Worm (Caenorhabditis elegans) whole organism, L4/young adult: Measurements from ENCODE around the gene C05C10.2.
A peak's percentile ranks its signal among the peaks of the same experiment; 100 is the strongest.

Experiments
- dao-5 ChIP-seq: sonication (generic microtip); optimal IDR thresholded peaks from 2 replicates; lab custom pipeline; 2016; ENCODE audit warnings: missing genotype, missing genetic modification characterization, moderate library complexity, missing compliant biosample characterization
- him-1 ChIP-seq: sonication (generic microtip); optimal IDR thresholded peaks from 2 replicates; lab custom pipeline; 2016; ENCODE audit warnings: missing genotype, missing genetic modification reagents, missing genetic modification characterization, missing compliant biosample characterization

DNA sequence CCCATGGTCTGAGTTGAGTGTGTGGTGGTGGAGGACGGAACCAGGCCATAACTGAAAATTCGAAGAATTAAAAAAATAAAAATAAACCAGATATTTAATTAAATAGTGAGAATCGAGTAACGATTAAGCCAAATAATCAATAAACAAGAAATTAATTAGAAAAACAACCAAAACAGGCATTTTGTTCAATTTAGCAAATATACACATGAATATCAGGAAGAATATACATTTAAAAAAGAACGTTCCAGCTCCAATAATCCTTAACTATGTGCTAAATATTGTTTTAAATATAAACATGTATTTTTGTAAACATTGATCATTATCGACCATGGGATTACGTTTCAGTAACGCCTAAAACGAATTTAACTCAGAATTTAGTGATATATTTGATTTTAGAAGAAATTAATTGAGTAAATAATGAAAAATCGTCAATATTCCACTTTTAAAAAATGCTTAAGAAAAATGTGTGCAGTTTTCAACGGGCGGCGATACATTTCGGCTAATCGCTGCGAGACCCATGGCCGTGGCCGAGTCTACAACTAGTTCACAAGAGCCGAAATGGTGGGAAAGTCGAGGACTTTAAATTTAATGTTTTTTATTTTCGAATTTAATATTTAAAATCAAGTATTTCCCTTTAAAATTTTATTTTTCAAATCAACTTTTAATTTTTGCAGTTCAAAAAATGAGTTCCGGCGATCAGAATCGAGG, 46.1 kb downstream of the C05C10.2 start, which contains the start of the genes R53.4 and psf-1:
- peak; percentile 43 for TF ChIP-seq him-1 (tag; lab: Kevin White, UChicago)
- TF ChIP-seq dao-5 = no peak
